Worm (Caenorhabditis elegans) whole organism, young adult: ENCODE data around the gene T21D12.11.

ENCODE experiments used
- C17E4.6 ChIP-seq: fragments of 200-800 bp; sonication (Bioruptor generic); IDR thresholded peaks from 2 replicates; pipeline ENCODE4 v1.3.6; 2022; ENCODE audit warnings: missing genetic modification reagents, missing genetic modification characterization, missing compliant biosample characterization
- Y56A3A.18 ChIP-seq: fragments of 200-800 bp; sonication (Bioruptor generic); IDR thresholded peaks from 2 replicates; pipeline ENCODE4 v1.3.6; 2022; ENCODE audit warnings: missing genetic modification reagents, missing genetic modification characterization, missing compliant biosample characterization
- atf-7 ChIP-seq: sonication (generic microtip); optimal IDR thresholded peaks from 2 replicates; lab custom pipeline; 2017; ENCODE audit warnings: mild to moderate bottlenecking, missing genetic modification characterization, missing compliant biosample characterization
- ceh-40 ChIP-seq: fragments of 200-800 bp; sonication (Bioruptor generic); IDR thresholded peaks from 2 replicates; pipeline ENCODE4 v1.3.6; 2022; ENCODE audit warnings: missing genetic modification characterization, missing compliant biosample characterization
- lin-35 ChIP-seq, 3 experiments: fragments of 150-350 bp in 2 of 3; sonication (generic microtip) in 1 of 3; optimal IDR thresholded peaks; 2 replicates each; lab custom pipeline; 2014 to 2018; ENCODE audit warnings: missing biosample characterization in 3 of 3, missing genetic modification characterization in 3 of 3, missing genetic modification reagents in 3 of 3
- lin-54 ChIP-seq: fragments of 200-800 bp; sonication (Bioruptor generic); optimal IDR thresholded peaks from 2 replicates; lab custom pipeline; 2018; ENCODE audit warnings: mild to moderate bottlenecking, missing genetic modification characterization, missing compliant biosample characterization
- nfya-1 ChIP-seq: sonication (generic microtip); optimal IDR thresholded peaks from 2 replicates; lab custom pipeline; 2017; ENCODE audit warnings: antibody characterized with exemption, missing compliant biosample characterization, missing genetic modification characterization, borderline replicate concordance; ENCODE audit not compliant: insufficient read depth
- nhr-80 ChIP-seq: sonication (generic microtip); optimal IDR thresholded peaks from 2 replicates; lab custom pipeline; 2016; ENCODE audit warnings: missing genetic modification characterization, missing compliant biosample characterization
- pbrm-1 ChIP-seq: fragments of 200-800 bp; sonication (Bioruptor generic); IDR thresholded peaks from 2 replicates; pipeline ENCODE4 v1.3.6; 2022; ENCODE audit warnings: missing genetic modification reagents, missing genetic modification characterization, missing compliant biosample characterization
- snpc-4 ChIP-seq, 5 experiments: fragments of 150-350 bp in 1 of 5; sonication (generic microtip) in 4 of 5; optimal IDR thresholded peaks; 2 replicates each; lab custom pipeline; 2014 to 2018; ENCODE audit warnings: missing genetic modification characterization in 5 of 5, missing biosample characterization in 3 of 5, antibody characterized with exemption in 2 of 5, mild to moderate bottlenecking in 2 of 5, missing compliant biosample characterization in 2 of 5, missing genotype in 2 of 5, moderate library complexity in 2 of 5, missing genetic modification reagents in 1 of 5

DNA sequence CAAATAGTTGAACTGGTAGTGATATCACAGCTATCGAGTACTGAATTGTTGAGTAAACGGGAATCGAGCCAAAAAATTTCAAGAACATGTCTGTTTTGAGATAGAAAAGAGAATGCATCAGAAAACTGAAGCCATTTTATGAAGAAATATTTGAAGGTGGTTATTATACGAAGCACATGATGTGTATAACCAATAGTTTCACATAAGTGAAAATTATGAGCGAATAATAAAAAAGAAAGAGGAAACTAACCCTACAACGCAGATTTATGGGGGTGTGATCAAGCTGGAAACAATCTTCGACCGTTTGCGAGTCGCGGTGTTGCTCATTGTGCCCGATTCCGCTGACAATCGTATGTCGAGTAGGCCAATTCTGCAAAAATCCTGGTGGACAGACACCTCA is 4.1 kb downstream of the T21D12.11 start, which contains the start of gene srh-282:
- TF ChIP-seq nfya-1 (tag; lab: Kevin White, UChicago) (no peak), ceh-40 (no peak), lin-54 (GFP tag; lab: Kevin White, UChicago) (no peak), Y56A3A.18 (GFP tag; lab: Robert Waterston, UW) (no peak), snpc-4 (GFP tag; optimal IDR thresholded peaks at IDR 0.05; lab: Kevin White, UChicago) (no peak), snpc-4 (tag; optimal IDR thresholded peaks at IDR 0.05; lab: Kevin White, UChicago) (no peak), nhr-80 (tag; lab: Kevin White, UChicago) (no peak), atf-7 (tag; lab: Kevin White, UChicago) (no peak), C17E4.6 (GFP tag; lab: Robert Waterston, UW) (no peak), lin-35 (GFP tag; optimal IDR thresholded peaks at IDR 0.05; lab: Kevin White, UChicago) (no peak), pbrm-1 (GFP tag; lab: Robert Waterston, UW) (no peak)
